Worm (Caenorhabditis elegans): ENCODE data around the gene col-147.

col-147 gene

ce11 chrV:9633313-9633712 lies at the start of gene col-147:
col-147 (minus strand) TSS chrV:9633338.
- TF ChIP-seq klf-2 (GFP tag; conservative IDR thresholded peaks at IDR 0.05) (no peak), tab-1 (GFP tag; IDR thresholded peaks at IDR 0.05) (no peak), cog-1 (tag; optimal IDR thresholded peaks at IDR 0.05) (no peak), med-1 (GFP tag; optimal IDR thresholded peaks at IDR 0.05; ENCODE audit: insufficient read depth) (no peak), T22C8.4 (GFP tag; IDR thresholded peaks at IDR 0.05) (no peak), ztf-29 (GFP tag; IDR thresholded peaks at IDR 0.05) (no peak), ztf-23 (GFP tag; IDR thresholded peaks at IDR 0.05) (no peak), flt-1 (GFP tag; IDR thresholded peaks at IDR 0.05) (no peak), ref-1 (GFP tag; conservative IDR thresholded peaks at IDR 0.05) (no peak)

- TF ChIP-seq klf-2 (GFP tag; conservative IDR thresholded peaks at IDR 0.05), result no peak
- no peak for TF ChIP-seq flt-1 (GFP tag; IDR thresholded peaks at IDR 0.05)
- TF ChIP-seq ref-1 (GFP tag; conservative IDR thresholded peaks at IDR 0.05), result no peak
- TF ChIP-seq ztf-29 (GFP tag; IDR thresholded peaks at IDR 0.05), result no peak
- no peak for TF ChIP-seq cog-1 (tag; optimal IDR thresholded peaks at IDR 0.05)
- TF ChIP-seq tab-1 (GFP tag; IDR thresholded peaks at IDR 0.05), result no peak
Observed at ce11 chrV:9680260-9680659, 47.1 kb upstream of the col-147 start.

ce11 chrV:9679166-9679565 lies 46.0 kb upstream of the col-147 start, which contains the start of gene ZK287.9:
ZK287.9 (plus strand) TSS chrV:9679357.
- no peak for TF ChIP-seq med-1 (GFP tag; optimal IDR thresholded peaks at IDR 0.05; ENCODE audit: insufficient read depth)
- TF ChIP-seq ref-1 (GFP tag; conservative IDR thresholded peaks at IDR 0.05), result no peak
- no peak for TF ChIP-seq T22C8.4 (GFP tag; IDR thresholded peaks at IDR 0.05)
- TF ChIP-seq tab-1 (GFP tag; IDR thresholded peaks at IDR 0.05), result no peak

DNA sequence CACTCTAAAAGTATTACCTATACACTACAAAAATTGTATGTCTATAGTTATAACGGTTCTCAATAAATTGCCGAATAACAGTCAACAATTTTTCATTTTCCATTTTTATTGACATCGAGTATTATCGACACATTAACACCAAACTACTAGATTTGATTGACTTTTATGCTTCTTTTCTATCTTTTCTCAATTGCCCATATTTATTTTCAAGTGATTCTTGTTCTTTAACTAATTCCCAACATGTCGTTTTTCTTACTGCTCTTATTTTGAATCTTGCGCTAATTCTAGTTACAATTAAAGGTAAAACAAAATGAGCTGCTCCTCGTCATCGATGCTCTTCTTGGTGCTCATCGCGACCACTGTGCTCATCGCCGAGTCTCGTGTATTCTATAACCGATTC lies 44.8 kb upstream of the col-147 start, which contains the start of gene cthd-1:
Gene cthd-1 (plus strand): TSS at position 301 of the 400 bp plus-strand sequence.
- no peak for TF ChIP-seq ztf-29 (GFP tag; IDR thresholded peaks at IDR 0.05)
- no peak for TF ChIP-seq flt-1 (GFP tag; IDR thresholded peaks at IDR 0.05)
- TF ChIP-seq T22C8.4 (GFP tag; IDR thresholded peaks at IDR 0.05), result no peak
- TF ChIP-seq tab-1 (GFP tag; IDR thresholded peaks at IDR 0.05), result no peak
- TF ChIP-seq med-1 (GFP tag; optimal IDR thresholded peaks at IDR 0.05; ENCODE audit: insufficient read depth), result no peak
- TF ChIP-seq ref-1 (GFP tag; conservative IDR thresholded peaks at IDR 0.05), result no peak
- TF ChIP-seq ztf-23 (GFP tag; IDR thresholded peaks at IDR 0.05), result no peak
- TF ChIP-seq cog-1 (tag; optimal IDR thresholded peaks at IDR 0.05), result no peak
- TF ChIP-seq klf-2 (GFP tag; conservative IDR thresholded peaks at IDR 0.05), result no peak

DNA sequence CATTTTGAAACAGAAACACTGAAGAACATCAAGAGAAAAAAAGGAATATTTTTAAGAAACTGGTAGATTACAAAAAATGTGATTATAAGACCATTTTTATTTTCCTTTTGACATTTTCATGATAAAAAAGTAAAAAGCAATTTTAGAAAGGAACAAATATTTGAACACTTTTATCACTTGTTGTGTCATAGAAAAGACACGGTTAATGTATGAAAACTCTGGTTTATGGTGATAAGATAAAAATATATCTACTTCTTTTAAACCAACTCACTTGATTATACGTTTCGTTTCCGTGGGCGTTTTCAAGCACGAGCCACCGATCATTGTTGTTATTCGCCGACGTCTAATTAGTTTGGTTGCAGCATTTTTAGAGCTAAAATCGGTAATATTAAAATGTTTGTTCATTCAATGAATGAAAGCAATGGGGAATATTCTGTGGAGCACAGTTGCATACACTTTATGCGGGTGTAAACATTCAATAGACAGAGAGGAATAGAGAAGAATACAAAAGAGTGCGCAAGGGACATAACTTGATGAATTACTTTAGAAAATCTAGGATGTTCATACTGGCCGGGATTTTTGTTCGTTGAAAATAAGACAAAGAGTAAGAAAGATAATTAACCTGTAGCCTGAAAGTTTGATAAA lies 40.2 kb upstream of the col-147 start, which contains the start of gene sulp-8:
Gene sulp-8 (minus strand): TSS at position 469 of the 645 bp plus-strand sequence.
- TF ChIP-seq ztf-29 (GFP tag; IDR thresholded peaks at IDR 0.05) (no peak), tab-1 (GFP tag; IDR thresholded peaks at IDR 0.05) (no peak), klf-2 (GFP tag; conservative IDR thresholded peaks at IDR 0.05) (no peak), flt-1 (GFP tag; IDR thresholded peaks at IDR 0.05) (no peak), cog-1 (tag; optimal IDR thresholded peaks at IDR 0.05) (no peak), med-1 (GFP tag; optimal IDR thresholded peaks at IDR 0.05; ENCODE audit: insufficient read depth) (no peak), ztf-23 (GFP tag; IDR thresholded peaks at IDR 0.05) (no peak)

- TF ChIP-seq med-1 (GFP tag; optimal IDR thresholded peaks at IDR 0.05; ENCODE audit: insufficient read depth) (no peak), ref-1 (GFP tag; conservative IDR thresholded peaks at IDR 0.05) (no peak), tab-1 (GFP tag; IDR thresholded peaks at IDR 0.05) (no peak), flt-1 (GFP tag; IDR thresholded peaks at IDR 0.05) (no peak), ztf-29 (GFP tag; IDR thresholded peaks at IDR 0.05) (no peak), ztf-23 (GFP tag; IDR thresholded peaks at IDR 0.05) (no peak)
Observed at ce11 chrV:9672495-9672894, 39.4 kb upstream of the col-147 start.

- no peak for TF ChIP-seq med-1 (GFP tag; optimal IDR thresholded peaks at IDR 0.05; ENCODE audit: insufficient read depth)
- TF ChIP-seq ztf-29 (GFP tag; IDR thresholded peaks at IDR 0.05), result no peak
- no peak for TF ChIP-seq cog-1 (tag; optimal IDR thresholded peaks at IDR 0.05)
- no peak for TF ChIP-seq tab-1 (GFP tag; IDR thresholded peaks at IDR 0.05)
- no peak for TF ChIP-seq flt-1 (GFP tag; IDR thresholded peaks at IDR 0.05)
- TF ChIP-seq klf-2 (GFP tag; conservative IDR thresholded peaks at IDR 0.05), result no peak
- no peak for TF ChIP-seq ref-1 (GFP tag; conservative IDR thresholded peaks at IDR 0.05)
- TF ChIP-seq T22C8.4 (GFP tag; IDR thresholded peaks at IDR 0.05), result no peak
- TF ChIP-seq ztf-23 (GFP tag; IDR thresholded peaks at IDR 0.05), result no peak
Observed at ce11 chrV:9666394-9666793, 33.3 kb upstream of the col-147 start, which contains the start of gene ZK287.1. ZK287.1 (plus strand) TSS chrV:9666694.

DNA sequence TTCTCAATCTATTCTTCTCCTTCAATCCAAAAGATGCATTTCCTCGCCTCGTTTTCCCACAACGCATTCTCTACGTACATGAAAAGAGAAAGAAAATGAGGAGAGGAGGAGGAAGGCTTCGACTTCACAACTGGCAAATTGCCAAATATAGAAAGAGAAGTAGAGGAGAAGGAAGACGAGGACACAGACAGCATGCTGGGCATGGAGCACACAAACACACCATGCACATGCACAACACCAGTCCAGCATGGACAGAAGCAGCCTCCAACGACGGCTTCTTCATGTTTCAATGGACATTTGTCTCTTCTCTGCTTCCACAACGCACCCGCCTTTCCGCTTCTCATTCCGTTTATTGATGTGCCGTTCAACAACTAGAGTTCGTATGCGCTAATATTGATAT lies 31.5 kb upstream of the col-147 start:
- TF ChIP-seq T22C8.4 (GFP tag; IDR thresholded peaks at IDR 0.05) (no peak), tab-1 (GFP tag; IDR thresholded peaks at IDR 0.05) (no peak), cog-1 (tag; optimal IDR thresholded peaks at IDR 0.05) (no peak), med-1 (GFP tag; optimal IDR thresholded peaks at IDR 0.05; ENCODE audit: insufficient read depth) (no peak), klf-2 (GFP tag; conservative IDR thresholded peaks at IDR 0.05) (no peak), ref-1 (GFP tag; conservative IDR thresholded peaks at IDR 0.05) (no peak), ztf-23 (GFP tag; IDR thresholded peaks at IDR 0.05) (no peak)

- TF ChIP-seq tab-1 (GFP tag; IDR thresholded peaks at IDR 0.05), result no peak
- no peak for TF ChIP-seq med-1 (GFP tag; optimal IDR thresholded peaks at IDR 0.05; ENCODE audit: insufficient read depth)
- no peak for TF ChIP-seq cog-1 (tag; optimal IDR thresholded peaks at IDR 0.05)
- TF ChIP-seq ztf-23 (GFP tag; IDR thresholded peaks at IDR 0.05), result no peak
- TF ChIP-seq ref-1 (GFP tag; conservative IDR thresholded peaks at IDR 0.05), result no peak
- no peak for TF ChIP-seq flt-1 (GFP tag; IDR thresholded peaks at IDR 0.05)
- no peak for TF ChIP-seq T22C8.4 (GFP tag; IDR thresholded peaks at IDR 0.05)
- TF ChIP-seq ztf-29 (GFP tag; IDR thresholded peaks at IDR 0.05), result no peak
- TF ChIP-seq klf-2 (GFP tag; conservative IDR thresholded peaks at IDR 0.05), result no peak
Observed at ce11 chrV:9663948-9664347, 30.8 kb upstream of the col-147 start.

ce11 chrV:9661514-9661913 lies 28.4 kb upstream of the col-147 start, which contains the start of gene pitr-4:
pitr-4 (minus strand) TSS chrV:9661614.
- TF ChIP-seq klf-2 (GFP tag; conservative IDR thresholded peaks at IDR 0.05) (no peak), tab-1 (GFP tag; IDR thresholded peaks at IDR 0.05) (no peak), flt-1 (GFP tag; IDR thresholded peaks at IDR 0.05) (no peak)
